Worm (Caenorhabditis elegans) whole organism, young adult: ENCODE measurements around the gene Y41C4A.21.
"Not testable (repeated sequence)": the region's sequence is repeated elsewhere in the genome, so short reads cannot be mapped to it uniquely, and the experiment has no call there.

ENCODE experiments used
- F33H1.4 ChIP-seq: fragments of 200-800 bp; sonication (Bioruptor generic); IDR thresholded peaks from 2 replicates; pipeline ENCODE4 v1.3.6; 2022; ENCODE audit warnings: missing genetic modification reagents, missing genetic modification characterization, missing compliant biosample characterization
- F37B4.10 ChIP-seq: fragments of 200-800 bp; sonication (Bioruptor generic); IDR thresholded peaks from 2 replicates; pipeline ENCODE4 v1.3.6; 2022; ENCODE audit warnings: missing genetic modification characterization, missing compliant biosample characterization
- F55B11.4 ChIP-seq: sonication (generic microtip); optimal IDR thresholded peaks from 2 replicates; lab custom pipeline; 2016; ENCODE audit warnings: missing compliant biosample characterization, missing genetic modification characterization, borderline replicate concordance; ENCODE audit not compliant: insufficient read depth
- F57A8.1 ChIP-seq: fragments of 200-800 bp; sonication (Bioruptor generic); optimal IDR thresholded peaks from 2 replicates; lab custom pipeline; 2018; ENCODE audit warnings: mild to moderate bottlenecking, missing genetic modification characterization, moderate library complexity, missing compliant biosample characterization
- K11D2.4 ChIP-seq: fragments of 200-800 bp; sonication (Bioruptor generic); IDR thresholded peaks from 2 replicates; pipeline ENCODE4 v1.3.6; 2022; ENCODE audit warnings: missing genetic modification reagents, missing genetic modification characterization, missing compliant biosample characterization
- K12H6.12 ChIP-seq: fragments of 200-800 bp; sonication (Bioruptor generic); optimal IDR thresholded peaks from 2 replicates; lab custom pipeline; 2018; ENCODE audit warnings: mild to moderate bottlenecking, missing genetic modification characterization, missing compliant biosample characterization
- Y56A3A.18 ChIP-seq: fragments of 200-800 bp; sonication (Bioruptor generic); IDR thresholded peaks from 2 replicates; pipeline ENCODE4 v1.3.6; 2022; ENCODE audit warnings: missing genetic modification reagents, missing genetic modification characterization, missing compliant biosample characterization
- Y79H2A.3 ChIP-seq: fragments of 200-800 bp; sonication (Bioruptor generic); conservative IDR thresholded peaks from 2 replicates; pipeline ENCODE4 v1.3.6; 2022; ENCODE audit warnings: missing genetic modification reagents, missing genetic modification characterization, missing compliant biosample characterization
- Y95B8A.8 ChIP-seq: fragments of 200-800 bp; sonication (Bioruptor generic); IDR thresholded peaks from 2 replicates; pipeline ENCODE4 v1.3.6; 2022; ENCODE audit warnings: missing genetic modification reagents, missing genetic modification characterization, missing compliant biosample characterization
- cebp-1 ChIP-seq, 2 experiments: fragments of 200-800 bp in 1 of 2; sonication (Bioruptor generic) in 1 of 2; sonication (generic microtip) in 1 of 2; IDR thresholded peaks in 1 of 2; optimal IDR thresholded peaks in 1 of 2; 2 replicates each; pipeline versions ENCODE4 v1.3.6 to Lab custom; 2017 to 2022; ENCODE audit warnings: missing compliant biosample characterization in 2 of 2, missing genetic modification characterization in 2 of 2, mild to moderate bottlenecking in 1 of 2, missing genetic modification reagents in 1 of 2, moderate library complexity in 1 of 2
- cebp-2 ChIP-seq: fragments of 200-800 bp; sonication (Bioruptor generic); IDR thresholded peaks from 2 replicates; pipeline ENCODE4 v1.3.6; 2022; ENCODE audit warnings: missing genetic modification characterization, missing compliant biosample characterization
- ceh-91 ChIP-seq: fragments of 200-800 bp; sonication (Bioruptor generic); IDR thresholded peaks from 2 replicates; pipeline ENCODE4 v1.3.6; 2022; ENCODE audit warnings: missing genetic modification reagents, missing genetic modification characterization, missing compliant biosample characterization
- chd-7 ChIP-seq: sonication (generic microtip); optimal IDR thresholded peaks from 2 replicates; lab custom pipeline; 2016; ENCODE audit warnings: mild to moderate bottlenecking, missing genetic modification characterization, moderate library complexity, missing compliant biosample characterization
- egl-44 ChIP-seq: fragments of 200-800 bp; sonication (Bioruptor generic); IDR thresholded peaks from 2 replicates; pipeline ENCODE4 v1.3.6; 2022; ENCODE audit warnings: missing genetic modification reagents, missing genetic modification characterization, missing compliant biosample characterization
- ekl-4 ChIP-seq: fragments of 200-800 bp; sonication (Bioruptor generic); IDR thresholded peaks from 2 replicates; pipeline ENCODE4 v1.3.6; 2022; ENCODE audit warnings: missing genetic modification reagents, missing genetic modification characterization, missing compliant biosample characterization
- ets-4 ChIP-seq: fragments of 200-800 bp; sonication (Bioruptor generic); optimal IDR thresholded peaks from 2 replicates; lab custom pipeline; 2018; ENCODE audit warnings: mild to moderate bottlenecking, missing genetic modification characterization, missing compliant biosample characterization
- gei-17 ChIP-seq: fragments of 200-800 bp; sonication (Bioruptor generic); optimal IDR thresholded peaks from 2 replicates; lab custom pipeline; 2018; ENCODE audit warnings: mild to moderate bottlenecking, missing genetic modification characterization, missing compliant biosample characterization
- hmg-20 ChIP-seq: fragments of 200-800 bp; sonication (Bioruptor generic); IDR thresholded peaks from 2 replicates; pipeline ENCODE4 v1.3.6; 2022; ENCODE audit warnings: missing genetic modification reagents, missing genetic modification characterization, missing compliant biosample characterization
- lsl-1 ChIP-seq: fragments of 200-800 bp; sonication (Bioruptor generic); optimal IDR thresholded peaks from 2 replicates; lab custom pipeline; 2018; ENCODE audit warnings: mild to moderate bottlenecking, missing genetic modification characterization, moderate library complexity, missing compliant biosample characterization
- madf-10 ChIP-seq: sonication (generic microtip); optimal IDR thresholded peaks from 2 replicates; lab custom pipeline; 2016; ENCODE audit warnings: mild to moderate bottlenecking, missing genetic modification characterization, missing compliant biosample characterization
- madf-6 ChIP-seq: fragments of 200-800 bp; sonication (Bioruptor generic); IDR thresholded peaks from 2 replicates; pipeline ENCODE4 v1.3.6; 2022; ENCODE audit warnings: missing genetic modification reagents, missing genetic modification characterization, missing compliant biosample characterization
- mes-4 ChIP-seq: sonication (generic microtip); optimal IDR thresholded peaks from 2 replicates; lab custom pipeline; 2016; ENCODE audit warnings: missing genotype, missing genetic modification characterization, missing compliant biosample characterization
- nfyb-1 ChIP-seq: fragments of 200-800 bp; sonication (Bioruptor generic); IDR thresholded peaks from 2 replicates; pipeline ENCODE4 v1.3.6; 2022; ENCODE audit warnings: missing genetic modification reagents, missing genetic modification characterization, missing compliant biosample characterization
- rcor-1 ChIP-seq: fragments of 200-800 bp; sonication (Bioruptor generic); IDR thresholded peaks from 2 replicates; pipeline ENCODE4 v1.3.6; 2022; ENCODE audit warnings: missing genetic modification reagents, missing genetic modification characterization, missing compliant biosample characterization
- sdz-38 ChIP-seq: sonication (generic microtip); optimal IDR thresholded peaks from 2 replicates; lab custom pipeline; 2016; ENCODE audit warnings: missing genotype, missing genetic modification characterization, missing compliant biosample characterization
- snpc-3.4 ChIP-seq: sonication (generic microtip); optimal IDR thresholded peaks from 2 replicates; lab custom pipeline; 2017; ENCODE audit warnings: missing genetic modification characterization, mild to moderate bottlenecking, missing compliant biosample characterization, antibody characterized with exemption, moderate library complexity, missing genotype, missing genetic modification reagents
- snpc-4 ChIP-seq, 5 experiments: fragments of 150-350 bp in 1 of 5; sonication (generic microtip) in 4 of 5; optimal IDR thresholded peaks; 2 replicates each; lab custom pipeline; 2014 to 2018; ENCODE audit warnings: missing genetic modification characterization in 5 of 5, missing biosample characterization in 3 of 5, antibody characterized with exemption in 2 of 5, mild to moderate bottlenecking in 2 of 5, missing compliant biosample characterization in 2 of 5, missing genotype in 2 of 5, moderate library complexity in 2 of 5, missing genetic modification reagents in 1 of 5
- xnd-1 ChIP-seq: sonication (generic microtip); optimal IDR thresholded peaks from 2 replicates; lab custom pipeline; 2016; ENCODE audit warnings: missing genotype, missing genetic modification reagents, missing genetic modification characterization, missing compliant biosample characterization
- zfh-2 ChIP-seq: fragments of 200-800 bp; sonication (Bioruptor generic); conservative IDR thresholded peaks from 2 replicates; pipeline ENCODE4 v1.3.6; 2022; ENCODE audit warnings: missing genetic modification reagents, missing genetic modification characterization, missing compliant biosample characterization

Gene Y41C4A.21

DNA sequence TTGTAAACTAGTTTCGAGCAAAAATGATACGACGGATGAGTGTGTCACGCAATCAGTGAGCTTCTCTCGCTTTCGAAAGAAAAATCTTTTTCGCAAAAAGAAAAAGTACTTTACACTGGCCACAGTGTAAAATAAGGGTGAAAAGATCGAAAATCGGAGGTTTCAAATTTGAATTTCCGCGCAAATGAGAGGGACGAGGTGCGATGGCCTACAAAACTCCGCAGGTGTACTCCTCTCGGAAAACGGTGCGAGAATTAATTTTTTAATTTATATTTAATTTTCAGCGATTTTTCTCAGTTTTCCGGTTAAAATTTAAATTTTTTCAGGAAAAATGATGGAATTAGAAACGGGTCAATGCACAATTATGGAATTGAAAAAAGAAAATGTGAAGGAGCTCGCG, 14.6 kb downstream of the Y41C4A.21 start, which contains the start of gene mrt-2 (continued):
- TF ChIP-seq nfyb-1 (GFP tag; lab: Robert Waterston, UW) (peak; percentile 42; the same call in 1 of the 2 replicates), mes-4 (no peak), gei-17 (GFP tag; lab: Kevin White, UChicago) (no peak), madf-10 (tag; lab: Kevin White, UChicago) (peak; percentile 48), F55B11.4 (tag; lab: Kevin White, UChicago) (no peak), Y56A3A.18 (GFP tag; lab: Robert Waterston, UW) (no peak), snpc-3.4 (tag; lab: Kevin White, UChicago) (no peak), cebp-1 (GFP tag; IDR thresholded peaks at IDR 0.05; lab: Robert Waterston, UW) (no peak), cebp-1 (tag; optimal IDR thresholded peaks at IDR 0.05; lab: Kevin White, UChicago) (peak; percentile 52), egl-44 (no peak), Y79H2A.3 (GFP tag; lab: Robert Waterston, UW) (no peak), rcor-1 (GFP tag; lab: Robert Waterston, UW) (peak; percentile 76), snpc-4 (GFP tag; optimal IDR thresholded peaks at IDR 0.05; lab: Kevin White, UChicago) (no peak), snpc-4 (tag; optimal IDR thresholded peaks at IDR 0.05; lab: Kevin White, UChicago) (peak in 1 of 4 experiments; percentile 21), hmg-20 (GFP tag; lab: Robert Waterston, UW) (0 out of 2 replicates have a peak, but pooled peaks have one; percentile 41)

DNA sequence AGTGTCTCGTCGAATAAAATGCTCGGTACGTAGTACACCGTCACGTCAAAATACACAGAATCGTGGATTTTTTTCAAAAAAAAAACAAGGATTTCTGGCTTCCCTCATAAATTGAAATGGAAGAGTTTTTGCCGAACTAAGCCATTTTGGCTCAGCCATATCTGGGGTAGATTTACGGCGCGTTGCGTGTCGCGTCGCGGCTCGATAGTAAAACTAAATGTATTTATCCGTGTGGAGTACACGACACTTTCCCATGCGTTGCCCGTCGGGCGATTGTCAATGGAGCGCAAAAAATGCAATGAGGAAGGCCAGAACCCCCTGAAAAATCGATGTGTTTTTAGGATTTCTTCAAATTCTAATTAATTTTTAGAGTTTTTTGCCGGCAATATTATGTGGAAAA, 18.1 kb downstream of the Y41C4A.21 start:
- TF ChIP-seq F55B11.4 (tag; lab: Kevin White, UChicago) (no peak), K11D2.4 (GFP tag; lab: Robert Waterston, UW) (0 out of 2 replicates have a peak, but pooled peaks have one; percentile 21)

DNA sequence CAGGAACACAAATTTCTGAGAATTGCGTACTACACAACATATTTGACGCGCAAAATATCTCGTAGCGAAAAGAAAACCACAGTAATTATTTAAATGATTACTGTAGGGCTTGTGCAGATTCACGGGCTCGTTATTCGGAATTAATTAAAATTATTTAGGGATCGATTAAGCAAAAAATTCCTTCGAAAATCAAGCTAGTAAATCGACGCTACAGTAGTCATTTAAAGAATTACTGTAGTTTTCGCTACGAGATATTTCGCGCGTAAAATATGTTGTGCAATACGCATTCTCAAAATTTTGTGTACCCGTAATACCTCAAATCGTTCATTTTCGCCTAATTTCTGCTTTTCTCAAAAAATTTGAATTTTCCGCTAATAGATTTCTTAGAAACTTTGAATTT, 18.7 kb downstream of the Y41C4A.21 start:
- TF ChIP-seq F57A8.1 = no peak
- 0 out of 2 replicates have a peak, but pooled peaks have one; percentile 18 for TF ChIP-seq F33H1.4 (GFP tag; lab: Robert Waterston, UW)
- TF ChIP-seq nfyb-1 (GFP tag; lab: Robert Waterston, UW) = no peak
- peak; percentile 50 for TF ChIP-seq lsl-1 (GFP tag; lab: Kevin White, UChicago)
- TF ChIP-seq madf-6 (GFP tag; lab: Robert Waterston, UW) = peak; percentile 59
- no peak for TF ChIP-seq Y56A3A.18 (GFP tag; lab: Robert Waterston, UW)
- TF ChIP-seq ets-4 = no peak
- no peak for TF ChIP-seq xnd-1 (tag; lab: Kevin White, UChicago)
- TF ChIP-seq Y95B8A.8 (GFP tag; lab: Robert Waterston, UW) = no peak
- TF ChIP-seq ceh-91 (GFP tag; lab: Robert Waterston, UW) = peak; percentile 56; the same call in 1 of the 2 replicates

DNA sequence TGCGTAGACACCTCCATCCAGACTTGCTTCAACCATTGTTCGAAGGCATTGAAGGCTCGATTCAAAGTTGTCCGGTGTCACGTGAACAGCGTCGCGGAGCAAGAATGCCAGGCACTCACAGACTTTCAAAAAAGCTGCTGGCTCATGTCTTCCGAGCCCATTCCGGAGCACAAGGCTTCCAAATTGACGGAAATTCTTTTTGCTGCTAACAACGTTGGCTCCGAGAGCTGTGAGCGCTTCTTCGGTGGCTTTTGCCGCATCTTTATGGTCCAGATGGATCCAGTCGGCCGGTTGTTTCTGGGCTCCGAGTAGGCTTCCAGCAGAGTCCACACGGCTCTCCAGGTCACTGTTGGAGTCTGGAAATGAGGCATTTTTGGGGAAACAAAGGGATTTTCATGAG, 25.7 kb downstream of the Y41C4A.21 start:
- no peak for TF ChIP-seq sdz-38 (tag; lab: Kevin White, UChicago)
- peak; percentile 53 for TF ChIP-seq zfh-2 (GFP tag; lab: Robert Waterston, UW)

DNA sequence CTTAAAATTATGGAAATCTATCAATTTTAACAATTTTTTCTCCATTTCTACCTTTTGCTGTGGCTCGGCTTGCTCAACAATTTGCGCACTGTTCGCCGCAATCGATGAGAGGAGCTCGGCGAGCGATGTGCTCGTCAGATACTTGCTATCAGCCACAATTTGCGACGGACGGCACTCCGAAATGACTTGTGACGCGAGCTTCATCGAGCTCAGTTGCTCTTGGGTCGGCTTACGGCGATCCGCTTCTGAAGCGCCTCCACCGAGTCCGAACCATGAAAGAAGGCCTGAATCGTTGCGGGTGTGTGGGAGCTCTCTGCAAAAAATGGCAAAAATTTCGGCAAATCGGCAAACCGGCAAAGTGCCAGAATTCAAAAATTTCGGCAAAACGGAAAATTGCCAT, 28.5 kb downstream of the Y41C4A.21 start:
- 0 out of 2 replicates have a peak, but pooled peaks have one; percentile 57 for TF ChIP-seq cebp-2
- peak; percentile 63 for TF ChIP-seq zfh-2 (GFP tag; lab: Robert Waterston, UW)
- TF ChIP-seq chd-7 (tag; lab: Kevin White, UChicago) = no peak

DNA sequence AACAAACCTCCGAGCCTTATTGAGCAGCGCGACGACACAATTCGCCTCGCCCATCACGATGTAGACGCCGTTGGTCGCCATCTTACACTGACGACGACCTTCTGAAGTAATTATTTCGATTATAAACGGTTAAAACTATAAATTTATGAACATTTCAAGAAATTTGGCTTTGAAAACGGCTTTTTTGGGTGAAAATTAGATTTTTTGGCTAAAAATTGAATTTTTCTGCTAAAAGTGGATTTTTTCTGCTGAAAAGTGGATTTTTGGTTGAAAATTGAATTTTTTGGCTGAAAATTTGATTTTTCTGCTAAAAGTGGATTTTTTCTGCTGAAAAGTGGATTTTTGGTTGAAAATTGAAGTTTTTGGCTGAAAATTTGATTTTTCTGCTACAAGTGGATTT, 41.4 kb downstream of the Y41C4A.21 start, which contains the start of gene gbf-1:
TSS of gene gbf-1 (minus strand) at position 101 of the 400 bp plus-strand sequence.
- TF ChIP-seq F37B4.10 (GFP tag; lab: Robert Waterston, UW); ekl-4; K12H6.12 (tag; lab: Kevin White, UChicago): not testable (repeated sequence)
